Fruit fly (Drosophila melanogaster): ENCODE measurements around the gene Rsf1.

Rsf1 gene

dm6 chr2L:10249655-10250202 lies 13.6 kb downstream of the Rsf1 start (continued):
- TF ChIP-seq crol (GFP tag; IDR thresholded peaks at IDR 0.05): no peak
- TF ChIP-seq croc (GFP tag; conservative IDR thresholded peaks at IDR 0.05): no peak
- no peak for TF ChIP-seq tup (GFP tag; optimal IDR thresholded peaks at IDR 0.05)
- no peak for TF ChIP-seq unpg (GFP tag; optimal IDR thresholded peaks at IDR 0.05)
- no peak for TF ChIP-seq kay (GFP tag; optimal IDR thresholded peaks at IDR 0.05)
- TF ChIP-seq hth (optimal IDR thresholded peaks at IDR 0.05): no peak
- TF ChIP-seq CG10209 (GFP tag; optimal IDR thresholded peaks at IDR 0.05): no peak
- TF ChIP-seq cwo (GFP tag; optimal IDR thresholded peaks at IDR 0.05): no peak
- TF ChIP-seq B-H1 (GFP tag; IDR thresholded peaks at IDR 0.05): no peak
- TF ChIP-seq CG17359 (tag; optimal IDR thresholded peaks at IDR 0.05): peak; percentile 34
- TF ChIP-seq slou (GFP tag; optimal IDR thresholded peaks at IDR 0.05): no peak
- TF ChIP-seq fru (optimal IDR thresholded peaks at IDR 0.05): no peak
- TF ChIP-seq Ets65A (GFP tag): no peak
- TF ChIP-seq crc (GFP tag; optimal IDR thresholded peaks at IDR 0.05): no peak
- TF ChIP-seq CG17829 (tag; optimal IDR thresholded peaks at IDR 0.05): no peak
- TF ChIP-seq Pdp1 (GFP tag; optimal IDR thresholded peaks at IDR 0.05): no peak
- TF ChIP-seq CG8281 (tag; optimal IDR thresholded peaks at IDR 0.05): no peak
- no peak for TF ChIP-seq CG4404 (GFP tag; IDR thresholded peaks at IDR 0.05)
- TF ChIP-seq br (optimal IDR thresholded peaks at IDR 0.05): no peak
- peak; percentile 29; the same call in 1 of the 2 replicates for TF ChIP-seq HLH3B (GFP tag; IDR thresholded peaks at IDR 0.05)
- peak; percentile 19 for TF ChIP-seq CG6683 (GFP tag; optimal IDR thresholded peaks at IDR 0.05)
- TF ChIP-seq CG10147 (GFP tag; optimal IDR thresholded peaks at IDR 0.05): no peak
- no peak for TF ChIP-seq CG7745 (tag; optimal IDR thresholded peaks at IDR 0.05)
- no peak for TF ChIP-seq Lpt (GFP tag; optimal IDR thresholded peaks at IDR 0.05)
- no peak for TF ChIP-seq CG16813 (GFP tag; IDR thresholded peaks at IDR 0.05; ENCODE audit: partially characterized antibody)
- no peak for TF ChIP-seq bsh (GFP tag; optimal IDR thresholded peaks at IDR 0.05)
- TF ChIP-seq Opbp (GFP tag; IDR thresholded peaks at IDR 0.05; ENCODE audit: partially characterized antibody): no peak
- no peak for TF ChIP-seq CG9876 (GFP tag; optimal IDR thresholded peaks at IDR 0.05)
- peak; percentile 60 for TF ChIP-seq CG4707 (GFP tag; optimal IDR thresholded peaks at IDR 0.05)
- peak; percentile 80 for TF ChIP-seq chm (GFP tag; IDR thresholded peaks at IDR 0.05)
- peak; percentile 53 for TF ChIP-seq twi (tag; optimal IDR thresholded peaks at IDR 0.05)
- TF ChIP-seq CG10462 (GFP tag; optimal IDR thresholded peaks at IDR 0.05): no peak
- TF ChIP-seq CG8290 (GFP tag; optimal IDR thresholded peaks at IDR 0.05): peak; percentile 15
- peak in 1 of 2 experiments; percentile 73 for TF ChIP-seq CG8290 (tag; optimal IDR thresholded peaks at IDR 0.05)
- no peak; the same call in 1 of the 2 replicates for TF ChIP-seq Atf6 (GFP tag; IDR thresholded peaks at IDR 0.05)
- TF ChIP-seq bcd (GFP tag; optimal IDR thresholded peaks at IDR 0.05): no peak
- TF ChIP-seq emc (GFP tag; optimal IDR thresholded peaks at IDR 0.05): no peak
- no peak for TF ChIP-seq lab (GFP tag; optimal IDR thresholded peaks at IDR 0.05)
- TF ChIP-seq Adf1 (GFP tag; IDR thresholded peaks at IDR 0.05): no peak
- TF ChIP-seq CG8924 (tag; optimal IDR thresholded peaks at IDR 0.05): peak; percentile 33
- peak; percentile 17 for TF ChIP-seq bab2 (GFP tag; optimal IDR thresholded peaks at IDR 0.05)
- no peak for TF ChIP-seq CG6654 (GFP tag; optimal IDR thresholded peaks at IDR 0.05)
- peak; percentile 91 for TF ChIP-seq nerfin-1 (tag; optimal IDR thresholded peaks at IDR 0.05)
- TF ChIP-seq Hr51 (GFP tag; optimal IDR thresholded peaks at IDR 0.05): no peak
- TF ChIP-seq Dfd (GFP tag; optimal IDR thresholded peaks at IDR 0.05): no peak
- no peak for TF ChIP-seq fu2 (GFP tag; optimal IDR thresholded peaks at IDR 0.05)
- no peak for TF ChIP-seq scrt (GFP tag; optimal IDR thresholded peaks at IDR 0.05)
- TF ChIP-seq CG12942 (GFP tag; optimal IDR thresholded peaks at IDR 0.05): no peak
- TF ChIP-seq zf30C (GFP tag; optimal IDR thresholded peaks at IDR 0.05): no peak
- TF ChIP-seq D19B (GFP tag; optimal IDR thresholded peaks at IDR 0.05): no peak
- no peak for TF ChIP-seq gsb (GFP tag; IDR thresholded peaks at IDR 0.05)
- TF ChIP-seq salm (tag; optimal IDR thresholded peaks at IDR 0.05): no peak

Measured in whole organism, embryonic.